Worm (Caenorhabditis elegans) whole organism, late embryonic: ENCODE data around the gene T21B6.3.

Source experiments
- C08G9.2 ChIP-seq: sonication (generic microtip); optimal IDR thresholded peaks from 2 replicates; lab custom pipeline; 2016; ENCODE audit warnings: mild to moderate bottlenecking, missing genetic modification characterization, moderate library complexity, missing compliant biosample characterization
- C38D4.7 ChIP-seq: fragments of 200-800 bp; sonication (Bioruptor generic); optimal IDR thresholded peaks from 2 replicates; lab custom pipeline; 2018; ENCODE audit warnings: mild to moderate bottlenecking, missing genetic modification characterization, moderate library complexity, missing compliant biosample characterization
- F13H6.1 ChIP-seq: sonication (generic microtip); optimal IDR thresholded peaks from 2 replicates; lab custom pipeline; 2016; ENCODE audit warnings: missing genetic modification characterization, missing compliant biosample characterization
- K09A11.1 ChIP-seq: sonication (generic microtip); optimal IDR thresholded peaks from 2 replicates; lab custom pipeline; 2017; ENCODE audit warnings: antibody characterized with exemption, mild to moderate bottlenecking, missing genetic modification characterization, missing compliant biosample characterization; ENCODE audit not compliant: insufficient read depth
- Y22D7AL.16 ChIP-seq: sonication (generic microtip); optimal IDR thresholded peaks from 2 replicates; lab custom pipeline; 2016; ENCODE audit warnings: missing genetic modification characterization, missing compliant biosample characterization
- ahr-1 ChIP-seq: sonication (generic microtip); optimal IDR thresholded peaks from 2 replicates; lab custom pipeline; 2016; ENCODE audit warnings: missing genetic modification characterization, missing compliant biosample characterization
- ama-1 ChIP-seq: fragments of 150-350 bp; optimal IDR thresholded peaks from 2 replicates; lab custom pipeline; 2014
- ceh-18 ChIP-seq: sonication (generic microtip); optimal IDR thresholded peaks from 2 replicates; lab custom pipeline; 2016; ENCODE audit warnings: missing genetic modification characterization, missing compliant biosample characterization
- ceh-19 ChIP-seq: fragments of 200-800 bp; sonication (Bioruptor generic); optimal IDR thresholded peaks from 2 replicates; lab custom pipeline; 2018; ENCODE audit warnings: mild to moderate bottlenecking, missing genetic modification characterization, missing compliant biosample characterization
- ceh-2 ChIP-seq: sonication (generic microtip); optimal IDR thresholded peaks from 2 replicates; lab custom pipeline; 2016; ENCODE audit warnings: missing genotype, missing genetic modification characterization, missing compliant biosample characterization
- ceh-24 ChIP-seq: sonication (generic microtip); optimal IDR thresholded peaks from 2 replicates; lab custom pipeline; 2016; ENCODE audit warnings: mild to moderate bottlenecking, missing genetic modification characterization, missing compliant biosample characterization
- ceh-48 ChIP-seq: sonication (generic microtip); optimal IDR thresholded peaks from 2 replicates; lab custom pipeline; 2016; ENCODE audit warnings: missing genetic modification characterization, inconsistent platforms, missing compliant biosample characterization
- ceh-6 ChIP-seq: fragments of 200-800 bp; sonication (Bioruptor generic); optimal IDR thresholded peaks from 2 replicates; lab custom pipeline; 2018; ENCODE audit warnings: mild to moderate bottlenecking, missing genetic modification characterization, missing compliant biosample characterization
- ceh-9 ChIP-seq: sonication (generic microtip); optimal IDR thresholded peaks from 2 replicates; lab custom pipeline; 2016; ENCODE audit warnings: mild to moderate bottlenecking, missing genetic modification characterization, inconsistent platforms, missing compliant biosample characterization
- che-1 ChIP-seq: sonication (generic microtip); optimal IDR thresholded peaks from 2 replicates; lab custom pipeline; 2016; ENCODE audit warnings: mild to moderate bottlenecking, missing genetic modification characterization, missing compliant biosample characterization
- dve-1 ChIP-seq: sonication (generic microtip); optimal IDR thresholded peaks from 2 replicates; lab custom pipeline; 2017; ENCODE audit warnings: antibody characterized with exemption, mild to moderate bottlenecking, missing genetic modification characterization, missing compliant biosample characterization
- ets-4 ChIP-seq: sonication (generic microtip); optimal IDR thresholded peaks from 2 replicates; lab custom pipeline; 2016; ENCODE audit warnings: missing genetic modification characterization, missing compliant biosample characterization
- eyg-1 ChIP-seq: sonication (generic microtip); optimal IDR thresholded peaks from 2 replicates; lab custom pipeline; 2016; ENCODE audit warnings: missing genotype, missing genetic modification characterization, missing compliant biosample characterization
- fax-1 ChIP-seq: sonication (generic microtip); optimal IDR thresholded peaks from 2 replicates; lab custom pipeline; 2016; ENCODE audit warnings: missing genotype, missing genetic modification characterization, missing compliant biosample characterization
- fkh-10 ChIP-seq: fragments of 150-350 bp; optimal IDR thresholded peaks from 2 replicates; lab custom pipeline; 2014; ENCODE audit warnings: missing biosample characterization, missing genetic modification reagents, missing genetic modification characterization
- fkh-6 ChIP-seq: sonication (generic microtip); optimal IDR thresholded peaks from 2 replicates; lab custom pipeline; 2016; ENCODE audit warnings: missing genetic modification characterization, missing compliant biosample characterization
- gmeb-2 ChIP-seq: sonication (generic microtip); optimal IDR thresholded peaks from 2 replicates; lab custom pipeline; 2016; ENCODE audit warnings: missing genetic modification characterization, inconsistent platforms, missing compliant biosample characterization
- hlh-13 ChIP-seq: fragments of 200-800 bp; sonication (Bioruptor generic); optimal IDR thresholded peaks from 2 replicates; lab custom pipeline; 2018; ENCODE audit warnings: mild to moderate bottlenecking, missing genetic modification characterization, missing compliant biosample characterization
- hlh-8 ChIP-seq: sonication (generic microtip); optimal IDR thresholded peaks from 2 replicates; lab custom pipeline; 2016; ENCODE audit warnings: missing genotype, missing genetic modification characterization, missing compliant biosample characterization
- lim-6 ChIP-seq: sonication (generic microtip); optimal IDR thresholded peaks from 2 replicates; lab custom pipeline; 2016; ENCODE audit warnings: missing genetic modification characterization, missing compliant biosample characterization
- lin-11 ChIP-seq: fragments of 200-800 bp; sonication (Bioruptor generic); optimal IDR thresholded peaks from 2 replicates; lab custom pipeline; 2018; ENCODE audit warnings: mild to moderate bottlenecking, missing genetic modification characterization, missing compliant biosample characterization
- mec-3 ChIP-seq: sonication (generic microtip); optimal IDR thresholded peaks from 2 replicates; lab custom pipeline; 2016; ENCODE audit warnings: borderline replicate concordance, missing genetic modification characterization, missing compliant biosample characterization
- nfya-1 ChIP-seq: sonication (generic microtip); optimal IDR thresholded peaks from 2 replicates; lab custom pipeline; 2017; ENCODE audit warnings: missing genetic modification characterization, mild to moderate bottlenecking, missing compliant biosample characterization, antibody characterized with exemption, moderate library complexity
- nhr-11 ChIP-seq: fragments of 150-350 bp; optimal IDR thresholded peaks from 2 replicates; lab custom pipeline; 2014; ENCODE audit warnings: missing biosample characterization, missing genetic modification characterization
- nhr-232 ChIP-seq: sonication (generic microtip); optimal IDR thresholded peaks from 2 replicates; lab custom pipeline; 2016; ENCODE audit warnings: missing genetic modification characterization, missing compliant biosample characterization
- npax-4 ChIP-seq: sonication (generic microtip); optimal IDR thresholded peaks from 2 replicates; lab custom pipeline; 2016; ENCODE audit warnings: missing genetic modification characterization, missing compliant biosample characterization
- pat-9 ChIP-seq: fragments of 200-800 bp; sonication (Bioruptor generic); optimal IDR thresholded peaks from 2 replicates; lab custom pipeline; 2018; ENCODE audit warnings: mild to moderate bottlenecking, missing genetic modification characterization, moderate library complexity, missing compliant biosample characterization
- pax-1 ChIP-seq: fragments of 150-350 bp; optimal IDR thresholded peaks from 2 replicates; lab custom pipeline; 2014; ENCODE audit warnings: missing biosample characterization, missing genetic modification characterization
- pha-2 ChIP-seq: sonication (generic microtip); optimal IDR thresholded peaks from 2 replicates; lab custom pipeline; 2017; ENCODE audit warnings: mild to moderate bottlenecking, missing genetic modification characterization, missing compliant biosample characterization
- pha-4 ChIP-seq: fragments of 150-350 bp; optimal IDR thresholded peaks from 2 replicates; lab custom pipeline; 2018; ENCODE audit warnings: missing biosample characterization, missing genetic modification reagents, missing genetic modification characterization
- pros-1 ChIP-seq: fragments of 150-350 bp; optimal IDR thresholded peaks from 2 replicates; lab custom pipeline; 2014; ENCODE audit warnings: missing biosample characterization, missing genetic modification reagents, missing genetic modification characterization
- ref-2 ChIP-seq: sonication (generic microtip); optimal IDR thresholded peaks from 2 replicates; lab custom pipeline; 2016; ENCODE audit warnings: missing genetic modification characterization, missing compliant biosample characterization
- rnt-1 ChIP-seq: sonication (generic microtip); optimal IDR thresholded peaks from 2 replicates; lab custom pipeline; 2016; ENCODE audit warnings: missing genetic modification characterization, missing compliant biosample characterization
- sdc-2 ChIP-seq: sonication (generic microtip); optimal IDR thresholded peaks from 2 replicates; lab custom pipeline; 2016; ENCODE audit warnings: missing genotype, missing genetic modification characterization, missing compliant biosample characterization
- sox-2 ChIP-seq: fragments of 200-800 bp; sonication (Bioruptor generic); IDR thresholded peaks from 2 replicates; pipeline ENCODE4 v1.3.6; 2022; ENCODE audit warnings: missing genetic modification reagents, missing genetic modification characterization, missing compliant biosample characterization
- syd-9 ChIP-seq: sonication (generic microtip); optimal IDR thresholded peaks from 2 replicates; lab custom pipeline; 2016; ENCODE audit warnings: mild to moderate bottlenecking, missing genetic modification characterization, moderate library complexity, missing compliant biosample characterization
- tbx-2 ChIP-seq: sonication (generic microtip); optimal IDR thresholded peaks from 2 replicates; lab custom pipeline; 2016; ENCODE audit warnings: missing genetic modification characterization, missing compliant biosample characterization
- tbx-7 ChIP-seq: sonication (generic microtip); optimal IDR thresholded peaks from 2 replicates; lab custom pipeline; 2016; ENCODE audit warnings: missing genotype, missing genetic modification characterization, missing compliant biosample characterization
- ttx-3 ChIP-seq: sonication (generic microtip); optimal IDR thresholded peaks from 2 replicates; lab custom pipeline; 2016; ENCODE audit warnings: missing genetic modification reagents, missing genetic modification characterization, missing compliant biosample characterization
- unc-42 ChIP-seq: sonication (generic microtip); optimal IDR thresholded peaks from 2 replicates; lab custom pipeline; 2016; ENCODE audit warnings: missing genotype, missing genetic modification characterization, missing compliant biosample characterization
- unc-86 ChIP-seq: sonication (generic microtip); optimal IDR thresholded peaks from 2 replicates; lab custom pipeline; 2016; ENCODE audit warnings: missing genetic modification characterization, missing compliant biosample characterization
- zip-5 ChIP-seq: sonication (generic microtip); optimal IDR thresholded peaks from 2 replicates; lab custom pipeline; 2016; ENCODE audit warnings: missing genetic modification characterization, missing compliant biosample characterization
- ztf-16 ChIP-seq: sonication (generic microtip); optimal IDR thresholded peaks from 2 replicates; lab custom pipeline; 2017; ENCODE audit warnings: missing genetic modification characterization, missing compliant biosample characterization

Gene T21B6.3

DNA sequence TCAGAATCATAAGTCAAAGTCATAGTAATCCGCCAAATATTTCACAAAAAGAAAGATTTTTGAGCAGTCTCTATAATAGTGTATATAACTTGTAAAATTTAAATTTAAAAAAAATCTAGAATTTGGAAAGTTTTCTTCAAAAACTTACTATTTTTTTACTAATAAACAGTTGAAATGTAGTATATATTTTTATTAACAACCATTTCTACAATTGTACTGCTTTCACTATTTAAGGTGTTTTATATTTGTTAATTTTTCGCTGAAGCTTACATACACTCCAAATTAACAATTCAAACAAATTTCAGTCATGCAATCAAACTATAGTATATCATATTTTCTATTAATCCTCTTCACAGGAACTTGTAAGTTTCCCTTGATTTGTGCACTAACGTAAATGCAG, 17.5 kb upstream of the T21B6.3 start, which contains the start of gene lge-1:
lge-1 (plus strand) TSS at position 301 of the 400 bp plus-strand sequence.
- TF ChIP-seq nhr-232 (no peak), pax-1 (tag; lab: Kevin White, UChicago) (no peak), che-1 (no peak), C08G9.2 (tag; lab: Kevin White, UChicago) (no peak), ceh-48 (tag; lab: Kevin White, UChicago) (no peak), ceh-6 (GFP tag; lab: Kevin White, UChicago) (no peak), ceh-9 (tag; lab: Kevin White, UChicago) (no peak), ztf-16 (tag; lab: Kevin White, UChicago) (no peak), ama-1 (lab: Kevin White, UChicago) (no peak), sox-2 (GFP tag; lab: Robert Waterston, UW) (no peak), Y22D7AL.16 (tag; lab: Kevin White, UChicago) (no peak), zip-5 (tag; lab: Kevin White, UChicago) (no peak), unc-86 (tag; lab: Kevin White, UChicago) (no peak), ref-2 (tag; lab: Kevin White, UChicago) (no peak), K09A11.1 (tag; lab: Kevin White, UChicago) (no peak), F13H6.1 (no peak), hlh-13 (GFP tag; lab: Kevin White, UChicago) (no peak), nfya-1 (tag; lab: Kevin White, UChicago) (no peak)
- TF ChIP-seq, all 69 proteins: peak for 0

DNA sequence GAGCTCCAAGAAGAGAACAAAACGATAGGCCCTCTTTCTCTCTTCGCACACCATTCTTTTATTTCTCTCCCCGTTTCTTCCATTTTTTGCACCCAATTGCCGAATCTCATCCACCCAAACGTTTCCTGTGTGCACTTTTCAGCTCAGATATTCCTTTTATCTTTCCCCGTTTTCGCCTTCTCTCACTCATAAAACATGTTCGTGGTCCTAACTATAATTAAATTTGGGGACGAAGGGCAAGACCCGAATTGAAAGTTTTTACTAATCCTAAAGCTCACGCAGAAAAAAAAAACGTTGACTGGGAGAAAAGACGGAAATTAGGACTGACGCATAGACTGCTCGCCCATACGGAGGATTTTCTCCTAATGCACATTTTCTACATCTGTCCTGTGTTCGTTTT, 16.8 kb upstream of the T21B6.3 start:
- TF ChIP-seq unc-42 = peak; percentile 60
- TF ChIP-seq pha-4 (tag; lab: Kevin White, UChicago) = no peak

- TF ChIP-seq ceh-19 = peak; percentile 83
- TF ChIP-seq C38D4.7 (GFP tag; lab: Kevin White, UChicago) = peak; percentile 73
- peak; percentile 82 for TF ChIP-seq syd-9 (tag; lab: Kevin White, UChicago)
- peak; percentile 37 for TF ChIP-seq unc-42
- TF ChIP-seq ceh-18 (tag; lab: Kevin White, UChicago) = peak; percentile 47
- TF ChIP-seq ceh-6 (GFP tag; lab: Kevin White, UChicago) = peak; percentile 80
- peak; percentile 81 for TF ChIP-seq fkh-6 (tag; lab: Kevin White, UChicago)
- no peak for TF ChIP-seq mec-3
- TF ChIP-seq ahr-1 (tag; lab: Kevin White, UChicago) = peak; percentile 39
- peak; percentile 75 for TF ChIP-seq ceh-2
- TF ChIP-seq npax-4 (tag; lab: Kevin White, UChicago) = peak; percentile 68
- TF ChIP-seq hlh-8 (tag; lab: Kevin White, UChicago) = peak; percentile 82
- no peak for TF ChIP-seq nhr-11 (tag; lab: Kevin White, UChicago)
- TF ChIP-seq tbx-7 (tag; lab: Kevin White, UChicago) = peak; percentile 21
- peak; percentile 75 for TF ChIP-seq ceh-9 (tag; lab: Kevin White, UChicago)
- peak; percentile 77 for TF ChIP-seq fax-1
- peak; percentile 83 for TF ChIP-seq gmeb-2 (tag; lab: Kevin White, UChicago)
- peak; percentile 88 for TF ChIP-seq ttx-3
- TF ChIP-seq tbx-2 = peak; percentile 80
- TF ChIP-seq fkh-10 (GFP tag; lab: Kevin White, UChicago) = no peak
- TF ChIP-seq lin-11 (tag; lab: Kevin White, UChicago) = peak; percentile 73
- peak; percentile 75 for TF ChIP-seq K09A11.1 (tag; lab: Kevin White, UChicago)
- no peak for TF ChIP-seq pros-1 (tag; lab: Kevin White, UChicago)
- TF ChIP-seq unc-86 (tag; lab: Kevin White, UChicago) = peak; percentile 73
- peak; percentile 34 for TF ChIP-seq ets-4 (tag; lab: Kevin White, UChicago)
- TF ChIP-seq pax-1 (tag; lab: Kevin White, UChicago) = no peak
- TF ChIP-seq ceh-24 (tag; lab: Kevin White, UChicago) = peak; percentile 44
- peak; percentile 73 for TF ChIP-seq eyg-1 (tag; lab: Kevin White, UChicago)
- peak; percentile 84 for TF ChIP-seq sdc-2 (tag; lab: Kevin White, UChicago)
- TF ChIP-seq dve-1 (tag; lab: Kevin White, UChicago) = peak; percentile 40
- TF ChIP-seq pha-2 (tag; lab: Kevin White, UChicago) = peak; percentile 57
- TF ChIP-seq rnt-1 = peak; percentile 33
- TF ChIP-seq ceh-48 (tag; lab: Kevin White, UChicago) = peak; percentile 71
- peak; percentile 86 for TF ChIP-seq pat-9 (tag; lab: Kevin White, UChicago)
- peak; percentile 51 for TF ChIP-seq sox-2 (GFP tag; lab: Robert Waterston, UW)
- TF ChIP-seq lim-6 (tag; lab: Kevin White, UChicago) = peak; percentile 46
Observed at ce11 chrX:10963453-10964046, 14.8 kb upstream of the T21B6.3 start, which contains the start of gene nas-10. TSS of gene nas-10 (minus strand) at chrX:10963503.
